Fruit fly (Drosophila melanogaster) S2 (cell line): ENCODE measurements around the gene CG14062.

Source experiments
- CG8478 ChIP-seq: fragments of >200 bp; optimal IDR thresholded peaks from 2 replicates; lab custom pipeline; 2018
- CTCF ChIP-seq, 2 experiments: fragments of >200 bp; optimal IDR thresholded peaks; 2 replicates each; lab custom pipeline; 2018

Gene CG14062

dm6 chr3R:28600144-28600792 is 42.4 kb downstream of the CG14062 start:
- TF ChIP-seq CG8478 (lab: Kevin White, UChicago) (no peak), CTCF (optimal IDR thresholded peaks at IDR 0.05; lab: Kevin White, UChicago) (no peak)

- TF ChIP-seq CG8478 (lab: Kevin White, UChicago) (no peak), CTCF (optimal IDR thresholded peaks at IDR 0.05; lab: Kevin White, UChicago) (no peak)
Measured at dm6 chr3R:28599238-28600127, 43.2 kb downstream of the CG14062 start, which contains the start of the genes Noa36 and Hrb98DE. Gene Noa36, minus strand, starts transcription at chr3R:28599288. Gene Hrb98DE, plus strand, starts transcription at chr3R:28599834.

dm6 chr3R:28597527-28597926 is 45.2 kb downstream of the CG14062 start:
- TF ChIP-seq CG8478 (lab: Kevin White, UChicago) (no peak), CTCF (optimal IDR thresholded peaks at IDR 0.05; lab: Kevin White, UChicago) (no peak)

dm6 chr3R:28596357-28596756 is 46.3 kb downstream of the CG14062 start:
- TF ChIP-seq CG8478 (lab: Kevin White, UChicago) (no peak), CTCF (optimal IDR thresholded peaks at IDR 0.05; lab: Kevin White, UChicago) (no peak)

dm6 chr3R:28595855-28596254 is 46.8 kb downstream of the CG14062 start:
- TF ChIP-seq CG8478 (lab: Kevin White, UChicago) = no peak
- no peak for TF ChIP-seq CTCF (optimal IDR thresholded peaks at IDR 0.05; lab: Kevin White, UChicago)

dm6 chr3R:28594900-28595299 is 47.8 kb downstream of the CG14062 start:
- TF ChIP-seq CG8478 (lab: Kevin White, UChicago) = no peak
- no peak for TF ChIP-seq CTCF (optimal IDR thresholded peaks at IDR 0.05; lab: Kevin White, UChicago)
